Fruit fly (Drosophila melanogaster) whole organism, prepupa: ENCODE measurements around the gene Ac78C.

Experiments used
- CG10631 ChIP-seq: fragments of 200-800 bp; sonication (Bioruptor generic); optimal IDR thresholded peaks from 2 replicates; lab custom pipeline; 2016; ENCODE audit warnings: missing biosample characterization, missing genetic modification characterization
- CG10669 ChIP-seq: fragments of 200-800 bp; sonication (Bioruptor generic); optimal IDR thresholded peaks from 3 replicates; lab custom pipeline; 2018; ENCODE audit warnings: missing biosample characterization, mild to moderate bottlenecking, missing genetic modification characterization, moderate library complexity
- CG11294 ChIP-seq: fragments of 200-800 bp; sonication (Bioruptor generic); IDR thresholded peaks from 2 replicates; pipeline ENCODE4 v1.3.6; 2022; ENCODE audit warnings: missing biosample characterization, missing genetic modification characterization
- CG11762 ChIP-seq: fragments of 200-800 bp; sonication (Bioruptor generic); optimal IDR thresholded peaks from 3 replicates; lab custom pipeline; 2016; ENCODE audit warnings: missing biosample characterization, missing genetic modification characterization; ENCODE audit not compliant: insufficient read depth
- CG11902 ChIP-seq: fragments of 200-800 bp; sonication (Bioruptor generic); optimal IDR thresholded peaks from 3 replicates; lab custom pipeline; 2016; ENCODE audit warnings: missing biosample characterization, missing genetic modification characterization
- CG15336 ChIP-seq: fragments of 200-800 bp; sonication (Bioruptor generic); IDR thresholded peaks from 2 replicates; pipeline ENCODE4 v1.3.6; 2022; ENCODE audit warnings: missing biosample characterization, missing genetic modification characterization
- CG1621 ChIP-seq: fragments of 200-800 bp; sonication (Bioruptor generic); optimal IDR thresholded peaks from 3 replicates; lab custom pipeline; 2018; ENCODE audit warnings: missing biosample characterization, mild to moderate bottlenecking, missing genetic modification characterization
- CG3032 ChIP-seq: fragments of 200-800 bp; optimal IDR thresholded peaks from 2 replicates; lab custom pipeline; 2019; ENCODE audit warnings: missing biosample characterization, mild to moderate bottlenecking, missing genetic modification characterization, moderate library complexity
- CG31627 ChIP-seq: fragments of 200-800 bp; sonication (Bioruptor generic); optimal IDR thresholded peaks from 3 replicates; lab custom pipeline; 2016; ENCODE audit warnings: missing biosample characterization, missing genetic modification characterization
- CG34406 ChIP-seq: fragments of 200-800 bp; sonication (Bioruptor generic); optimal IDR thresholded peaks from 3 replicates; lab custom pipeline; 2016; ENCODE audit warnings: missing biosample characterization, missing genetic modification characterization
- CG3919 ChIP-seq: fragments of 200-800 bp; sonication (Bioruptor generic); optimal IDR thresholded peaks from 3 replicates; lab custom pipeline; 2016; ENCODE audit warnings: missing biosample characterization, missing genetic modification characterization
- CG4318 ChIP-seq: fragments of 200-800 bp; sonication (Bioruptor generic); optimal IDR thresholded peaks from 3 replicates; lab custom pipeline; 2017; ENCODE audit warnings: missing biosample characterization, mild to moderate bottlenecking, missing genetic modification characterization
- CG6163 ChIP-seq: fragments of 200-800 bp; sonication (Bioruptor generic); IDR thresholded peaks from 3 replicates; pipeline ENCODE4 v1.3.6; 2022; ENCODE audit warnings: missing biosample characterization, missing genetic modification characterization
- CG6276 ChIP-seq: fragments of 200-800 bp; sonication (Bioruptor generic); optimal IDR thresholded peaks from 2 replicates; lab custom pipeline; 2017; ENCODE audit warnings: missing biosample characterization, mild to moderate bottlenecking, missing genetic modification characterization
- CG6792 ChIP-seq: fragments of 200-800 bp; sonication (Bioruptor generic); optimal IDR thresholded peaks from 3 replicates; lab custom pipeline; 2016; ENCODE audit warnings: missing biosample characterization, missing genetic modification characterization
- CG6854 ChIP-seq: fragments of 200-800 bp; sonication (Bioruptor generic); optimal IDR thresholded peaks from 2 replicates; lab custom pipeline; 2017; ENCODE audit warnings: missing biosample characterization, mild to moderate bottlenecking, missing genetic modification characterization
- CG7368 ChIP-seq: fragments of 200-800 bp; sonication (Bioruptor generic); optimal IDR thresholded peaks from 3 replicates; lab custom pipeline; 2016; ENCODE audit warnings: missing biosample characterization, missing genetic modification characterization
- CG8119 ChIP-seq: fragments of 200-800 bp; sonication (Bioruptor generic); IDR thresholded peaks from 3 replicates; pipeline ENCODE4 v1.3.6; 2022; ENCODE audit warnings: missing biosample characterization, missing genetic modification characterization
- CG9139 ChIP-seq: fragments of 200-800 bp; sonication (Bioruptor generic); optimal IDR thresholded peaks from 3 replicates; lab custom pipeline; 2017; ENCODE audit warnings: missing biosample characterization, mild to moderate bottlenecking, missing genetic modification characterization
- Eip75B ChIP-seq: fragments of 200-800 bp; sonication (Bioruptor generic); optimal IDR thresholded peaks from 3 replicates; lab custom pipeline; 2016; ENCODE audit warnings: missing biosample characterization, missing genetic modification characterization
- Gug ChIP-seq: fragments of 200-800 bp; sonication (Bioruptor generic); IDR thresholded peaks from 2 replicates; pipeline ENCODE4 v1.3.6; 2022; ENCODE audit warnings: missing biosample characterization, missing genetic modification characterization
- Hr38 ChIP-seq: sonication (Bioruptor generic); optimal IDR thresholded peaks from 2 replicates; lab custom pipeline; 2016; ENCODE audit warnings: missing biosample characterization, missing genetic modification characterization
- Hr4 ChIP-seq: fragments of 200-800 bp; sonication (Bioruptor generic); optimal IDR thresholded peaks from 3 replicates; lab custom pipeline; 2016; ENCODE audit warnings: missing biosample characterization, missing genetic modification characterization
- OdsH ChIP-seq: fragments of 200-800 bp; sonication (Bioruptor generic); optimal IDR thresholded peaks from 3 replicates; lab custom pipeline; 2016; ENCODE audit warnings: missing biosample characterization, missing genetic modification characterization
- Smox ChIP-seq: fragments of 200-800 bp; sonication (Bioruptor generic); optimal IDR thresholded peaks from 3 replicates; lab custom pipeline; 2016; ENCODE audit warnings: missing biosample characterization, missing genetic modification characterization
- Sox15 ChIP-seq: fragments of 200-800 bp; sonication (Bioruptor generic); optimal IDR thresholded peaks from 3 replicates; lab custom pipeline; 2016; ENCODE audit warnings: missing biosample characterization, missing genetic modification characterization
- achi ChIP-seq: fragments of 200-800 bp; sonication (Bioruptor generic); optimal IDR thresholded peaks from 3 replicates; lab custom pipeline; 2016; ENCODE audit warnings: missing biosample characterization, missing genetic modification characterization
- acj6 ChIP-seq: fragments of 200-800 bp; sonication (Bioruptor generic); optimal IDR thresholded peaks from 3 replicates; lab custom pipeline; 2016; ENCODE audit warnings: missing biosample characterization, missing genetic modification characterization
- dac ChIP-seq: fragments of 200-800 bp; sonication (Bioruptor generic); optimal IDR thresholded peaks from 2 replicates; lab custom pipeline; 2017; ENCODE audit warnings: missing biosample characterization, mild to moderate bottlenecking, missing genetic modification characterization
- dsx ChIP-seq: fragments of 200-800 bp; optimal IDR thresholded peaks from 3 replicates; lab custom pipeline; 2019; ENCODE audit warnings: missing biosample characterization, mild to moderate bottlenecking, missing genetic modification characterization, moderate library complexity; ENCODE audit not compliant: poor library complexity, severe bottlenecking
- fkh ChIP-seq: fragments of 200-800 bp; sonication (Bioruptor generic); optimal IDR thresholded peaks from 3 replicates; lab custom pipeline; 2017; ENCODE audit warnings: missing biosample characterization, mild to moderate bottlenecking, missing genetic modification characterization, moderate library complexity
- lz ChIP-seq: fragments of 200-800 bp; sonication (Bioruptor generic); optimal IDR thresholded peaks from 3 replicates; lab custom pipeline; 2016; ENCODE audit warnings: missing biosample characterization, missing genetic modification characterization
- net ChIP-seq: fragments of 200-800 bp; sonication (Bioruptor generic); optimal IDR thresholded peaks from 3 replicates; lab custom pipeline; 2016; ENCODE audit warnings: missing biosample characterization, missing genetic modification characterization
- salr ChIP-seq, 2 experiments: fragments of 200-800 bp; sonication (Bioruptor generic); optimal IDR thresholded peaks; 3 replicates each; lab custom pipeline; 2016 to 2018; ENCODE audit warnings: missing biosample characterization in 2 of 2, missing genetic modification characterization in 2 of 2, mild to moderate bottlenecking in 1 of 2
- ss ChIP-seq, 2 experiments: fragments of 200-800 bp; sonication (Bioruptor generic); optimal IDR thresholded peaks; 2 replicates in 1 of 2; 3 replicates in 1 of 2; lab custom pipeline; 2017 to 2018; ENCODE audit warnings: mild to moderate bottlenecking in 2 of 2, missing biosample characterization in 2 of 2, missing genetic modification characterization in 2 of 2, moderate library complexity in 1 of 2
- topi ChIP-seq: fragments of 200-800 bp; sonication (Bioruptor generic); optimal IDR thresholded peaks from 3 replicates; lab custom pipeline; 2016; ENCODE audit warnings: missing biosample characterization, missing genetic modification characterization
- vri ChIP-seq: fragments of 200-800 bp; sonication (Bioruptor generic); optimal IDR thresholded peaks from 3 replicates; lab custom pipeline; 2016; ENCODE audit warnings: missing biosample characterization, mild to moderate bottlenecking, missing genetic modification characterization

Ac78C gene

DNA sequence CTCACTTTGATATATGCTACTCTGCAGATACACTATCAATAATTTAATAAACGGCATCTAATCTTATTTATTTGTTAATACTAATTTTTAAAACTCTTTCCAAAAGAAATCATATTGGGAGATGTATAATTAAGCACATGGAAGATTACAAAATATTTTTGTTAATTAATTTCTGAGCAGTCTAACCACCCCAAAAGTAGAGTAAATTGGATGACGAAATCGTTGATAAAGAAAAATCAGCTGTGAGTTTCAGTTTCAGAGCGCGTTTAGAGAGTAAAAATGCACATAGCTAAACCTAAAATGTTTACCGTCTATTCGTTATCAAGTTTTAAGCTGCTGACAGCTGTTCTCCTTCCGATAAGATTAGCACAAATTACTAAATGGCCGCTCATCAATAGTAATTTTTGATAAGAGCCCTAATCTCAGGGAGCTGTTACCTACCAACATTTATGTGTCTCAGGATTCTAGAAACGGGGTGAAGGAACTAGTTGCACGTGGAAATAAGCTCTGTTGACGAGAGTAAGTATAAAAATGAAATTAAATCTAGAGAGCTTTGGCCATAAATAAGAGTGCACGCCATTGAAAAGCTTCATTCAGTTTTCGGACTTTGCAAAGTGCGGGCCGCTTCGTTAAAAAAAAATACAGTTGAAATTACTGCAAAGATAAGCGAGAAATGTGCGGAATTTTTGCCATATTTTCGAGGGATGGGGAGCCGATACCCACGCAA lies 960 bp upstream of the Ac78C start, which contains the start of the genes chb and AsnS (continued):
- TF ChIP-seq net (GFP tag; lab: Kevin White, UChicago) (peak; percentile 70), Sox15 (GFP tag; lab: Kevin White, UChicago) (peak; percentile 52), dac (GFP tag; lab: Kevin White, UChicago) (peak; percentile 39), CG6792 (GFP tag; lab: Kevin White, UChicago) (peak; percentile 79), CG8119 (GFP tag; lab: Robert Waterston, UW) (peak; percentile 88), Hr38 (no peak), CG7368 (GFP tag; lab: Kevin White, UChicago) (peak; percentile 57), CG11902 (GFP tag; lab: Kevin White, UChicago) (peak; percentile 38), acj6 (GFP tag; lab: Kevin White, UChicago) (peak; percentile 81), ss (GFP tag; optimal IDR thresholded peaks at IDR 0.05; lab: Kevin White, UChicago) (peak in 1 of 2 experiments; percentile 9), CG34406 (GFP tag; lab: Kevin White, UChicago) (peak; percentile 82), dsx (GFP tag; lab: Kevin White, UChicago) (peak; percentile 69), CG15336 (peak; percentile 91), fkh (GFP tag; lab: Kevin White, UChicago) (peak; percentile 1), salr (GFP tag; optimal IDR thresholded peaks at IDR 0.05; lab: Kevin White, UChicago) (peak; percentile 27 to 69), CG6163 (peak; percentile 88), topi (GFP tag; lab: Kevin White, UChicago) (peak; percentile 83), CG6854 (peak; percentile 38), Gug (GFP tag; lab: Robert Waterston, UW) (peak; percentile 88), Smox (GFP tag; lab: Kevin White, UChicago) (peak; percentile 83), CG11762 (GFP tag; lab: Kevin White, UChicago) (peak; percentile 55), lz (GFP tag; lab: Kevin White, UChicago) (peak; percentile 85), CG10631 (peak; percentile 79), CG4318 (GFP tag; lab: Kevin White, UChicago) (no peak), CG3032 (peak; percentile 79), CG11294 (peak; percentile 87), CG6276 (peak; percentile 63), Hr4 (peak; percentile 83)

DNA sequence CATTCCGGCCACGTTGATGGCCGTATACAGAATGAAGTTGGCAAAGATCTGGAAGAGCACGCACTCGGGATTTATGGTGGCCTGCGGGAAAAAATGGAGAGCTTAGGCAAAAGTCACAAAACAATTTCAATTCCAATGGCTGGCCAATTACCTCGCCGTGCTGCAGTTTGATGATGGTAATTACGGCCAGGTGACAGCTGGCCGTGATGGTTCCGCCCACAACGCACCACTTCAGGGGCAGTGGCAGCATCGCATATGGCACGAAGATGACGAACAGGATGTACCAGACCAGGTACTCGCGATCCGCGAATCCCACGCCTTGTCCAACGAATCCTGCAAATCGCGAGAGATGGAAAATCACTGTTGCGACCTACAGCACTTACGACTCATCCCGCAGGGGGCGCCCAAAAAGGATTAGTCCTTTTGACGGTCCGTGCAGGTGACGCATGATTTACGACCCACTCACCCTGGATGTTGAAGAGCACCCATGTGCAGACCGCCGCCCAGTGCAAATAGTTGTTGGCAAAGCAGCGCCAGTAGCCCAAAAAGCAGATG lies 25.8 kb downstream of the Ac78C start:
- TF ChIP-seq CG6854 (no peak), CG11762 (GFP tag; lab: Kevin White, UChicago) (no peak), CG31627 (no peak)

- TF ChIP-seq OdsH (GFP tag; lab: Kevin White, UChicago) (no peak), CG3919 (GFP tag; lab: Kevin White, UChicago) (no peak), CG10669 (GFP tag; lab: Kevin White, UChicago) (no peak), CG4318 (GFP tag; lab: Kevin White, UChicago) (no peak), ss (GFP tag; optimal IDR thresholded peaks at IDR 0.05; lab: Kevin White, UChicago) (no peak), salr (GFP tag; optimal IDR thresholded peaks at IDR 0.05; lab: Kevin White, UChicago) (no peak), CG9139 (GFP tag; lab: Kevin White, UChicago) (no peak), CG34406 (GFP tag; lab: Kevin White, UChicago) (no peak), CG11762 (GFP tag; lab: Kevin White, UChicago) (no peak), Hr4 (no peak), CG6854 (no peak), achi (no peak), CG1621 (tag; lab: Kevin White, UChicago) (no peak), vri (GFP tag; lab: Kevin White, UChicago) (no peak), Gug (GFP tag; lab: Robert Waterston, UW) (no peak), CG11902 (GFP tag; lab: Kevin White, UChicago) (no peak), net (GFP tag; lab: Kevin White, UChicago) (no peak), CG6276 (no peak), Eip75B (GFP tag; lab: Kevin White, UChicago) (no peak)
- TF ChIP-seq, all 60 proteins: peak for 0
Measured at dm6 chr3L:21136253-21136652, 35.5 kb downstream of the Ac78C start, which contains the start of gene CG10565. Gene CG10565 (minus strand): TSS chr3L:21136353.
